Worm (Caenorhabditis elegans) whole organism, young adult: ENCODE data around the gene mig-18.

Source experiments
- F49E8.2 ChIP-seq: sonication (generic microtip); optimal IDR thresholded peaks from 3 replicates; lab custom pipeline; 2017; ENCODE audit warnings: missing genetic modification characterization, mild to moderate bottlenecking, missing compliant biosample characterization, antibody characterized with exemption, moderate library complexity; ENCODE audit not compliant: insufficient read depth
- ccch-3 ChIP-seq: fragments of 200-800 bp; sonication (Bioruptor generic); optimal IDR thresholded peaks from 2 replicates; lab custom pipeline; 2018; ENCODE audit warnings: mild to moderate bottlenecking, missing genetic modification characterization, missing compliant biosample characterization
- egrh-3 ChIP-seq: fragments of 200-800 bp; sonication (Bioruptor generic); IDR thresholded peaks from 2 replicates; pipeline ENCODE4 v1.3.6; 2022; ENCODE audit warnings: missing genetic modification reagents, missing genetic modification characterization, missing compliant biosample characterization
- lin-54 ChIP-seq: fragments of 200-800 bp; sonication (Bioruptor generic); optimal IDR thresholded peaks from 2 replicates; lab custom pipeline; 2018; ENCODE audit warnings: mild to moderate bottlenecking, missing genetic modification characterization, missing compliant biosample characterization
- mes-4 ChIP-seq: sonication (generic microtip); optimal IDR thresholded peaks from 2 replicates; lab custom pipeline; 2016; ENCODE audit warnings: missing genotype, missing genetic modification characterization, missing compliant biosample characterization
- unc-130 ChIP-seq: sonication (generic microtip); optimal IDR thresholded peaks from 2 replicates; lab custom pipeline; 2016; ENCODE audit warnings: missing genetic modification reagents, missing genetic modification characterization, missing compliant biosample characterization
- unc-62 ChIP-seq: fragments of 150-350 bp; optimal IDR thresholded peaks from 2 replicates; lab custom pipeline; 2014; ENCODE audit warnings: missing biosample characterization, missing genetic modification reagents, missing genetic modification characterization

- TF ChIP-seq unc-130 (GFP tag; lab: Kevin White, UChicago) (no peak), mes-4 (tag; lab: Kevin White, UChicago) (no peak), unc-62 (GFP tag; lab: Kevin White, UChicago) (no peak), lin-54 (GFP tag; lab: Kevin White, UChicago) (no peak), F49E8.2 (tag; lab: Kevin White, UChicago) (no peak), egrh-3 (GFP tag; lab: Robert Waterston, UW) (no peak), ccch-3 (no peak)
These were observed 26.7 kb upstream of the mig-18 start, which contains the start of gene lis-1 for ce11 chrIII:13376304-13376760.
